Worm (Caenorhabditis elegans) whole organism, L1 larva: ENCODE results near the gene C13F10.7.
A peak's percentile ranks its signal among the peaks of the same experiment; 100 is the strongest.

ENCODE experiments used
- C04F5.9 ChIP-seq: sonication (generic microtip); optimal IDR thresholded peaks from 2 replicates; lab custom pipeline; 2016; ENCODE audit warnings: missing genetic modification characterization, missing compliant biosample characterization
- C34B4.2 ChIP-seq: sonication (generic microtip); optimal IDR thresholded peaks from 2 replicates; lab custom pipeline; 2017; ENCODE audit warnings: mild to moderate bottlenecking, missing genetic modification characterization, missing compliant biosample characterization
- F16B12.6 ChIP-seq: fragments of 150-350 bp; optimal IDR thresholded peaks from 2 replicates; lab custom pipeline; 2014; ENCODE audit warnings: missing biosample characterization, missing genetic modification characterization
- aha-1 ChIP-seq: fragments of 150-350 bp; optimal IDR thresholded peaks from 2 replicates; lab custom pipeline; 2014; ENCODE audit warnings: missing biosample characterization, missing genetic modification characterization
- alr-1 ChIP-seq: fragments of 200-800 bp; sonication (Bioruptor generic); optimal IDR thresholded peaks from 2 replicates; lab custom pipeline; 2018; ENCODE audit warnings: borderline replicate concordance, mild to moderate bottlenecking, missing genetic modification characterization, missing compliant biosample characterization
- aly-2 ChIP-seq: fragments of 150-350 bp; optimal IDR thresholded peaks from 2 replicates; lab custom pipeline; 2014; ENCODE audit warnings: missing biosample characterization, missing genetic modification characterization
- ama-1 ChIP-seq: fragments of 150-350 bp; optimal IDR thresholded peaks from 2 replicates; lab custom pipeline; 2014
- ceh-63 ChIP-seq: fragments of 200-800 bp; sonication (Bioruptor generic); optimal IDR thresholded peaks from 2 replicates; lab custom pipeline; 2018; ENCODE audit warnings: mild to moderate bottlenecking, missing genetic modification characterization, missing compliant biosample characterization
- ceh-88 ChIP-seq: fragments of 200-800 bp; sonication (Bioruptor generic); IDR thresholded peaks from 2 replicates; pipeline ENCODE4 v1.3.6; 2022; ENCODE audit warnings: missing genetic modification characterization, missing compliant biosample characterization
- ceh-90 ChIP-seq: sonication (generic microtip); optimal IDR thresholded peaks from 2 replicates; lab custom pipeline; 2016; ENCODE audit warnings: missing genetic modification characterization, missing compliant biosample characterization
- ces-1 ChIP-seq: fragments of 150-350 bp; optimal IDR thresholded peaks from 2 replicates; lab custom pipeline; 2014; ENCODE audit warnings: missing biosample characterization, missing genetic modification reagents, missing genetic modification characterization
- dpl-1 ChIP-seq, 3 experiments: fragments of 150-350 bp in 2 of 3; sonication (generic microtip) in 1 of 3; optimal IDR thresholded peaks; 2 replicates each; lab custom pipeline; 2014 to 2017; ENCODE audit warnings: missing biosample characterization in 3 of 3, missing genetic modification characterization in 3 of 3, missing genetic modification reagents in 3 of 3
- efl-3 ChIP-seq: fragments of 200-800 bp; sonication (Bioruptor generic); optimal IDR thresholded peaks from 2 replicates; lab custom pipeline; 2018; ENCODE audit warnings: mild to moderate bottlenecking, missing genetic modification characterization, missing compliant biosample characterization
- egl-13 ChIP-seq: sonication (generic microtip); optimal IDR thresholded peaks from 2 replicates; lab custom pipeline; 2016; ENCODE audit warnings: missing genotype, missing genetic modification reagents, missing genetic modification characterization, missing compliant biosample characterization
- elt-2 ChIP-seq: sonication (generic microtip); optimal IDR thresholded peaks from 2 replicates; lab custom pipeline; 2016; ENCODE audit warnings: missing genetic modification characterization, mild to moderate bottlenecking, inconsistent platforms, missing compliant biosample characterization, missing genetic modification reagents
- ets-5 ChIP-seq: fragments of 200-800 bp; sonication (Bioruptor generic); IDR thresholded peaks from 2 replicates; pipeline ENCODE4 v1.3.6; 2022; ENCODE audit warnings: missing genetic modification characterization, missing compliant biosample characterization
- fkh-10 ChIP-seq: sonication (generic microtip); optimal IDR thresholded peaks from 2 replicates; lab custom pipeline; 2017; ENCODE audit warnings: missing biosample characterization, missing genetic modification reagents, missing genetic modification characterization
- fkh-8 ChIP-seq: sonication (generic microtip); optimal IDR thresholded peaks from 2 replicates; lab custom pipeline; 2016; ENCODE audit warnings: mild to moderate bottlenecking, missing genetic modification characterization, missing compliant biosample characterization
- hlh-4 ChIP-seq: sonication (generic microtip); optimal IDR thresholded peaks from 2 replicates; lab custom pipeline; 2016; ENCODE audit warnings: mild to moderate bottlenecking, missing genetic modification characterization, missing compliant biosample characterization
- hpl-2 ChIP-seq: fragments of 150-350 bp; optimal IDR thresholded peaks from 2 replicates; lab custom pipeline; 2014; ENCODE audit warnings: missing biosample characterization, missing genetic modification reagents, missing genetic modification characterization
- irx-1 ChIP-seq: sonication (generic microtip); optimal IDR thresholded peaks from 2 replicates; lab custom pipeline; 2016; ENCODE audit warnings: missing genetic modification characterization, missing compliant biosample characterization
- jun-1 ChIP-seq: fragments of 150-350 bp; optimal IDR thresholded peaks from 2 replicates; lab custom pipeline; 2014; ENCODE audit warnings: missing biosample characterization, missing genetic modification reagents, missing genetic modification characterization
- lin-39 ChIP-seq: fragments of 150-350 bp; optimal IDR thresholded peaks from 2 replicates; lab custom pipeline; 2014; ENCODE audit warnings: missing biosample characterization, missing genetic modification reagents, missing genetic modification characterization
- mab-9 ChIP-seq: fragments of 200-800 bp; sonication (Bioruptor generic); IDR thresholded peaks from 2 replicates; pipeline ENCODE4 v1.3.6; 2022; ENCODE audit warnings: missing genetic modification reagents, missing genetic modification characterization, missing compliant biosample characterization
- mef-2 ChIP-seq: fragments of 150-350 bp; optimal IDR thresholded peaks from 2 replicates; lab custom pipeline; 2014; ENCODE audit warnings: missing biosample characterization, missing genetic modification characterization
- mep-1 ChIP-seq: fragments of 150-350 bp; optimal IDR thresholded peaks from 2 replicates; lab custom pipeline; 2014; ENCODE audit warnings: missing biosample characterization, missing genetic modification characterization
- nhr-19 ChIP-seq: fragments of 200-800 bp; sonication (Bioruptor generic); conservative IDR thresholded peaks from 2 replicates; pipeline ENCODE4 v1.3.6; 2022; ENCODE audit warnings: missing genetic modification characterization, missing compliant biosample characterization
- nhr-20 ChIP-seq: sonication (generic microtip); optimal IDR thresholded peaks from 2 replicates; lab custom pipeline; 2016; ENCODE audit warnings: mild to moderate bottlenecking, missing genetic modification characterization, missing compliant biosample characterization
- nhr-237 ChIP-seq: fragments of 150-350 bp; optimal IDR thresholded peaks from 2 replicates; lab custom pipeline; 2014; ENCODE audit warnings: missing biosample characterization, missing genetic modification characterization
- nhr-28 ChIP-seq: fragments of 150-350 bp; optimal IDR thresholded peaks from 2 replicates; lab custom pipeline; 2014; ENCODE audit warnings: missing biosample characterization, missing genetic modification characterization
- nhr-71 ChIP-seq: sonication (generic microtip); optimal IDR thresholded peaks from 2 replicates; lab custom pipeline; 2016; ENCODE audit warnings: mild to moderate bottlenecking, missing genetic modification characterization, moderate library complexity, missing compliant biosample characterization
- nhr-76 ChIP-seq: sonication (generic microtip); optimal IDR thresholded peaks from 2 replicates; lab custom pipeline; 2017; ENCODE audit warnings: missing biosample characterization, missing genetic modification characterization
- nhr-77 ChIP-seq: fragments of 150-350 bp; optimal IDR thresholded peaks from 2 replicates; lab custom pipeline; 2014; ENCODE audit warnings: missing biosample characterization, missing genetic modification characterization
- pax-3 ChIP-seq: fragments of 200-800 bp; sonication (Bioruptor generic); optimal IDR thresholded peaks from 2 replicates; lab custom pipeline; 2018; ENCODE audit warnings: mild to moderate bottlenecking, missing genetic modification characterization, moderate library complexity, missing compliant biosample characterization
- pqm-1 ChIP-seq: sonication (generic microtip); optimal IDR thresholded peaks from 3 replicates; lab custom pipeline; 2017; ENCODE audit warnings: missing biosample characterization, missing genetic modification characterization
- rnt-1 ChIP-seq: sonication (generic microtip); optimal IDR thresholded peaks from 2 replicates; lab custom pipeline; 2016; ENCODE audit warnings: mild to moderate bottlenecking, missing genetic modification characterization, moderate library complexity, missing compliant biosample characterization
- skn-1 ChIP-seq: fragments of 150-350 bp; optimal IDR thresholded peaks from 2 replicates; lab custom pipeline; 2014; ENCODE audit warnings: missing biosample characterization, missing genetic modification characterization
- snpc-4 ChIP-seq: fragments of 150-350 bp; optimal IDR thresholded peaks from 2 replicates; lab custom pipeline; 2014; ENCODE audit warnings: missing biosample characterization, missing genetic modification characterization
- snu-23 ChIP-seq: sonication (generic microtip); optimal IDR thresholded peaks from 2 replicates; lab custom pipeline; 2016; ENCODE audit warnings: missing genetic modification characterization, missing compliant biosample characterization
- sox-4 ChIP-seq: sonication (generic microtip); optimal IDR thresholded peaks from 2 replicates; lab custom pipeline; 2016; ENCODE audit warnings: missing genetic modification characterization, missing compliant biosample characterization
- sptf-1 ChIP-seq: fragments of 150-350 bp; optimal IDR thresholded peaks from 2 replicates; lab custom pipeline; 2014; ENCODE audit warnings: missing biosample characterization, missing genetic modification characterization
- unc-130 ChIP-seq: fragments of 150-350 bp; optimal IDR thresholded peaks from 2 replicates; lab custom pipeline; 2017; ENCODE audit warnings: missing biosample characterization, missing genetic modification characterization, inconsistent platforms
- unc-30 ChIP-seq: sonication (generic microtip); optimal IDR thresholded peaks from 2 replicates; lab custom pipeline; 2017; ENCODE audit warnings: missing biosample characterization, missing genetic modification characterization
- unc-62 ChIP-seq: fragments of 150-350 bp; optimal IDR thresholded peaks from 2 replicates; lab custom pipeline; 2014; ENCODE audit warnings: missing biosample characterization, missing genetic modification reagents, missing genetic modification characterization
- unc-86 ChIP-seq: sonication (generic microtip); optimal IDR thresholded peaks from 2 replicates; lab custom pipeline; 2016; ENCODE audit warnings: missing genetic modification characterization, missing compliant biosample characterization
- vab-15 ChIP-seq: sonication (generic microtip); optimal IDR thresholded peaks from 2 replicates; lab custom pipeline; 2017; ENCODE audit warnings: missing genotype, mild to moderate bottlenecking, missing genetic modification characterization, missing compliant biosample characterization
- zag-1 ChIP-seq: fragments of 150-350 bp; optimal IDR thresholded peaks from 2 replicates; lab custom pipeline; 2014; ENCODE audit warnings: missing biosample characterization, missing genetic modification characterization
- zip-4 ChIP-seq: fragments of 200-800 bp; sonication (Bioruptor generic); optimal IDR thresholded peaks from 2 replicates; lab custom pipeline; 2018; ENCODE audit warnings: mild to moderate bottlenecking, missing genetic modification characterization, moderate library complexity, missing compliant biosample characterization
- ztf-11 ChIP-seq, 2 experiments: sonication (generic microtip); optimal IDR thresholded peaks; 2 replicates each; lab custom pipeline; 2016 to 2017; ENCODE audit warnings: missing genetic modification characterization in 2 of 2, missing biosample characterization in 1 of 2, missing compliant biosample characterization in 1 of 2
- ztf-4 ChIP-seq: fragments of 150-350 bp; optimal IDR thresholded peaks from 2 replicates; lab custom pipeline; 2014; ENCODE audit warnings: missing biosample characterization, missing genetic modification characterization

The C13F10.7 gene

ce11 chrV:7197036-7197435 is 26.0 kb downstream of the C13F10.7 start:
- TF ChIP-seq hlh-4 (no peak), ceh-63 (GFP tag; lab: Kevin White, UChicago) (no peak), ztf-11 (tag; optimal IDR thresholded peaks at IDR 0.05; lab: Kevin White, UChicago) (no peak), nhr-20 (tag; lab: Kevin White, UChicago) (no peak), mef-2 (no peak), ztf-4 (tag; lab: Kevin White, UChicago) (no peak), hpl-2 (no peak), C04F5.9 (no peak), nhr-76 (tag; lab: Kevin White, UChicago) (no peak), jun-1 (no peak), nhr-19 (GFP tag; lab: Robert Waterston, UW) (no peak), pax-3 (no peak), aly-2 (tag; lab: Kevin White, UChicago) (no peak), mep-1 (tag; lab: Kevin White, UChicago) (no peak), snu-23 (GFP tag; lab: Kevin White, UChicago) (no peak), vab-15 (tag; lab: Kevin White, UChicago) (no peak), egl-13 (tag; lab: Kevin White, UChicago) (no peak), sptf-1 (no peak), unc-62 (GFP tag; lab: Kevin White, UChicago) (no peak)

ce11 chrV:7196498-7196966 is 26.5 kb downstream of the C13F10.7 start, which contains the start of gene F09G2.2:
F09G2.2 (plus strand) TSS chrV:7196916.
- peak; percentile 60 for TF ChIP-seq mab-9 (GFP tag; lab: Robert Waterston, UW)
- no peak for TF ChIP-seq ces-1 (GFP tag; lab: Kevin White, UChicago)
- peak; percentile 34 for TF ChIP-seq vab-15 (tag; lab: Kevin White, UChicago)
- peak; percentile 89 for TF ChIP-seq jun-1
- TF ChIP-seq snpc-4 (tag; lab: Kevin White, UChicago) = peak; percentile 62
- peak; percentile 62 for TF ChIP-seq F16B12.6
- TF ChIP-seq nhr-20 (tag; lab: Kevin White, UChicago) = peak; percentile 94
- TF ChIP-seq pqm-1 = no peak
- peak in 1 of 2 experiments; percentile 75 for TF ChIP-seq ztf-11 (tag; optimal IDR thresholded peaks at IDR 0.05; lab: Kevin White, UChicago)
- no peak for TF ChIP-seq nhr-76 (tag; lab: Kevin White, UChicago)
- TF ChIP-seq ets-5 = no peak
- no peak for TF ChIP-seq ceh-63 (GFP tag; lab: Kevin White, UChicago)
- TF ChIP-seq unc-62 (GFP tag; lab: Kevin White, UChicago) = no peak
- TF ChIP-seq hlh-4 = no peak
- TF ChIP-seq aly-2 (tag; lab: Kevin White, UChicago) = peak; percentile 46
- peak; percentile 43 for TF ChIP-seq lin-39 (tag; lab: Kevin White, UChicago)
- peak; percentile 95 for TF ChIP-seq nhr-71 (tag; lab: Kevin White, UChicago)
- peak; percentile 44 for TF ChIP-seq fkh-10 (GFP tag; lab: Kevin White, UChicago)
- peak; percentile 73 for TF ChIP-seq zip-4
- TF ChIP-seq unc-130 = peak; percentile 94
- TF ChIP-seq ceh-88 (GFP tag; lab: Robert Waterston, UW) = peak; percentile 74
- peak; percentile 94 for TF ChIP-seq nhr-19 (GFP tag; lab: Robert Waterston, UW)
- peak; percentile 96 for TF ChIP-seq snu-23 (GFP tag; lab: Kevin White, UChicago)
- peak; percentile 92 for TF ChIP-seq skn-1 (tag; lab: Kevin White, UChicago)
- peak; percentile 90 for TF ChIP-seq fkh-8
- TF ChIP-seq rnt-1 (tag; lab: Kevin White, UChicago) = peak; percentile 92
- peak; percentile 60 for TF ChIP-seq pax-3
- TF ChIP-seq nhr-77 (tag; lab: Kevin White, UChicago) = peak; percentile 86
- TF ChIP-seq alr-1 = no peak
- TF ChIP-seq hpl-2 = peak; percentile 52
- TF ChIP-seq sox-4 (tag; lab: Kevin White, UChicago) = no peak
- peak; percentile 82 for TF ChIP-seq irx-1 (tag; lab: Kevin White, UChicago)
- TF ChIP-seq efl-3 (GFP tag; lab: Kevin White, UChicago) = no peak
- no peak for TF ChIP-seq nhr-28
- TF ChIP-seq C34B4.2 = no peak
- TF ChIP-seq ceh-90 (tag; lab: Kevin White, UChicago) = no peak
- TF ChIP-seq elt-2 (tag; lab: Kevin White, UChicago) = peak; percentile 78
- TF ChIP-seq zag-1 (tag; lab: Kevin White, UChicago) = no peak
- peak; percentile 92 to 93 (median 92) for TF ChIP-seq dpl-1 (GFP tag; optimal IDR thresholded peaks at IDR 0.05; lab: Kevin White, UChicago)
- no peak for TF ChIP-seq aha-1
- TF ChIP-seq mef-2 = peak; percentile 62
- TF ChIP-seq ama-1 = peak; percentile 63
- TF ChIP-seq unc-86 (tag; lab: Kevin White, UChicago) = peak; percentile 83
- peak; percentile 79 for TF ChIP-seq nhr-237 (tag; lab: Kevin White, UChicago)
- TF ChIP-seq unc-30 (tag; lab: Kevin White, UChicago) = no peak
- peak; percentile 69 for TF ChIP-seq ztf-4 (tag; lab: Kevin White, UChicago)
